Worm (Caenorhabditis elegans): ENCODE measurements around the gene nspb-9.

DNA sequence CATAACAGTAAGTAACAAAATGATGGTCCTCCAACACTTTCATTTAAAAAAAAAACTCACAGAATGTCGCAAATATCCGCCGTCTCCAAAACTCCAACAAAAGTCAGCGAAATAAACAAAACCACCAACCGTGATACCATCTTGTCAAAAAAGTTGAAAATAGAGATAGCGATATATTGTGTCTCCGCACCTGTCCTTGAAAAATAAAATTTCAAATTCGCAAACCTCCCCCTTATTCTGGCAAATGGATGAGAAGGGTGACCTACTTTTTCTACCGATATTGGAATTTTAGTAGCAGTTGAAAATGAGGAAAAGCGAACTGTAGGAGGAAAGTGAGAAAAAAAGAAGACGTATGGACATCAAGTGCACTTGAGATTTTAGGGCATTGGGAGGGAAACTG lies 24.8 kb downstream of the nspb-9 start, which contains the start of gene F19H8.2:
- TF ChIP-seq ama-1 (optimal IDR thresholded peaks at IDR 0.05): no peak
- no peak for TF ChIP-seq hmbx-1 (tag; optimal IDR thresholded peaks at IDR 0.05)

Data from whole organism, early embryonic.